Worm (Caenorhabditis elegans) whole organism, mixed stage, embryonic: ENCODE results near the gene F13H8.11.
A peak's percentile ranks its signal among the peaks of the same experiment; 100 is the strongest.

Source experiments
- M03D4.4 ChIP-seq: sonication (generic microtip); optimal IDR thresholded peaks from 2 replicates; lab custom pipeline; 2017; ENCODE audit warnings: mild to moderate bottlenecking, missing genetic modification characterization, missing compliant biosample characterization
- bed-3 ChIP-seq: fragments of 200-800 bp; sonication (Bioruptor generic); optimal IDR thresholded peaks from 3 replicates; lab custom pipeline; 2018; ENCODE audit warnings: mild to moderate bottlenecking, missing genetic modification characterization, moderate library complexity, missing compliant biosample characterization
- blmp-1 ChIP-seq: fragments of 150-350 bp; optimal IDR thresholded peaks from 2 replicates; lab custom pipeline; 2014; ENCODE audit warnings: missing biosample characterization, missing genetic modification characterization
- ceh-39 ChIP-seq: fragments of 150-350 bp; optimal IDR thresholded peaks from 2 replicates; lab custom pipeline; 2014; ENCODE audit warnings: missing biosample characterization, missing genetic modification characterization
- ceh-43 ChIP-seq: fragments of 200-800 bp; sonication (Bioruptor generic); optimal IDR thresholded peaks from 2 replicates; lab custom pipeline; 2018; ENCODE audit warnings: mild to moderate bottlenecking, missing genetic modification characterization, moderate library complexity, missing compliant biosample characterization
- ceh-83 ChIP-seq: fragments of 200-800 bp; sonication (Bioruptor generic); optimal IDR thresholded peaks from 2 replicates; lab custom pipeline; 2018; ENCODE audit warnings: mild to moderate bottlenecking, missing genetic modification characterization, missing compliant biosample characterization
- ces-1 ChIP-seq: fragments of 150-350 bp; optimal IDR thresholded peaks from 2 replicates; lab custom pipeline; 2014; ENCODE audit warnings: missing biosample characterization, missing genetic modification reagents, missing genetic modification characterization
- cnd-1 ChIP-seq: fragments of 200-800 bp; sonication (Bioruptor generic); optimal IDR thresholded peaks from 2 replicates; lab custom pipeline; 2018; ENCODE audit warnings: mild to moderate bottlenecking, missing genetic modification characterization, missing compliant biosample characterization
- drap-1 ChIP-seq: fragments of 200-800 bp; sonication (Bioruptor generic); optimal IDR thresholded peaks from 3 replicates; lab custom pipeline; 2018; ENCODE audit warnings: mild to moderate bottlenecking, missing genetic modification characterization, missing compliant biosample characterization
- elt-1 ChIP-seq: sonication (generic microtip); optimal IDR thresholded peaks from 2 replicates; lab custom pipeline; 2017; ENCODE audit warnings: missing genetic modification characterization, mild to moderate bottlenecking, missing compliant biosample characterization, antibody characterized with exemption, moderate library complexity, borderline replicate concordance; ENCODE audit not compliant: insufficient read depth
- elt-3 ChIP-seq: fragments of 150-350 bp; optimal IDR thresholded peaks from 2 replicates; lab custom pipeline; 2014; ENCODE audit warnings: missing biosample characterization, missing genetic modification characterization
- flh-1 ChIP-seq: fragments of 200-800 bp; sonication (Bioruptor generic); optimal IDR thresholded peaks from 2 replicates; lab custom pipeline; 2018; ENCODE audit warnings: mild to moderate bottlenecking, missing genetic modification characterization, moderate library complexity, missing compliant biosample characterization
- hlh-1 ChIP-seq: fragments of 150-350 bp; optimal IDR thresholded peaks from 2 replicates; lab custom pipeline; 2014; ENCODE audit warnings: missing biosample characterization, missing genetic modification reagents, missing genetic modification characterization
- lin-13 ChIP-seq: fragments of 150-350 bp; optimal IDR thresholded peaks from 2 replicates; lab custom pipeline; 2014; ENCODE audit warnings: missing biosample characterization, missing genetic modification characterization
- lin-32 ChIP-seq: fragments of 200-800 bp; sonication (Bioruptor generic); optimal IDR thresholded peaks from 2 replicates; lab custom pipeline; 2018; ENCODE audit warnings: mild to moderate bottlenecking, missing genetic modification characterization, missing compliant biosample characterization
- lsy-2 ChIP-seq: fragments of 150-350 bp; optimal IDR thresholded peaks from 2 replicates; lab custom pipeline; 2014; ENCODE audit warnings: missing biosample characterization, missing genetic modification characterization
- mab-5 ChIP-seq: fragments of 150-350 bp; optimal IDR thresholded peaks from 2 replicates; lab custom pipeline; 2014; ENCODE audit warnings: missing biosample characterization, missing genetic modification characterization
- mep-1 ChIP-seq: fragments of 150-350 bp; optimal IDR thresholded peaks from 2 replicates; lab custom pipeline; 2017; ENCODE audit warnings: missing biosample characterization, missing genetic modification reagents, missing genetic modification characterization, inconsistent platforms
- mls-2 ChIP-seq: sonication (generic microtip); optimal IDR thresholded peaks from 2 replicates; lab custom pipeline; 2016; ENCODE audit warnings: mild to moderate bottlenecking, missing genetic modification characterization, moderate library complexity, missing compliant biosample characterization
- nhr-12 ChIP-seq: fragments of 150-350 bp; optimal IDR thresholded peaks from 2 replicates; lab custom pipeline; 2014; ENCODE audit warnings: missing biosample characterization, missing genetic modification characterization
- nhr-2 ChIP-seq: fragments of 150-350 bp; optimal IDR thresholded peaks from 2 replicates; lab custom pipeline; 2014; ENCODE audit warnings: missing biosample characterization, missing genetic modification characterization
- nhr-237 ChIP-seq: fragments of 150-350 bp; optimal IDR thresholded peaks from 2 replicates; lab custom pipeline; 2014; ENCODE audit warnings: missing biosample characterization, missing genetic modification characterization
- nhr-76 ChIP-seq: sonication (generic microtip); optimal IDR thresholded peaks from 2 replicates; lab custom pipeline; 2017; ENCODE audit warnings: missing biosample characterization, missing genetic modification characterization
- pha-4 ChIP-seq: fragments of 150-350 bp; optimal IDR thresholded peaks from 2 replicates; lab custom pipeline; 2018; ENCODE audit warnings: missing biosample characterization, missing genetic modification reagents, missing genetic modification characterization
- sem-2 ChIP-seq: fragments of 200-800 bp; sonication (Bioruptor generic); optimal IDR thresholded peaks from 2 replicates; lab custom pipeline; 2018; ENCODE audit warnings: mild to moderate bottlenecking, missing genetic modification characterization, missing compliant biosample characterization
- snpc-4 ChIP-seq: fragments of 150-350 bp; optimal IDR thresholded peaks from 2 replicates; lab custom pipeline; 2014; ENCODE audit warnings: missing biosample characterization, missing genetic modification characterization
- sptf-1 ChIP-seq: sonication (generic microtip); optimal IDR thresholded peaks from 2 replicates; lab custom pipeline; 2017; ENCODE audit warnings: mild to moderate bottlenecking, missing genetic modification characterization, moderate library complexity, missing compliant biosample characterization
- tbx-8 ChIP-seq: fragments of 200-800 bp; sonication (Bioruptor generic); optimal IDR thresholded peaks from 2 replicates; lab custom pipeline; 2018; ENCODE audit warnings: mild to moderate bottlenecking, missing genetic modification characterization, moderate library complexity, missing compliant biosample characterization
- unc-120 ChIP-seq: sonication (generic microtip); optimal IDR thresholded peaks from 2 replicates; lab custom pipeline; 2017; ENCODE audit warnings: missing genetic modification characterization, missing compliant biosample characterization; ENCODE audit not compliant: poor library complexity, severe bottlenecking
- unc-39 ChIP-seq: fragments of 150-350 bp; optimal IDR thresholded peaks from 2 replicates; lab custom pipeline; 2014; ENCODE audit warnings: missing biosample characterization, missing genetic modification characterization
- unc-62 ChIP-seq: fragments of 150-350 bp; optimal IDR thresholded peaks from 2 replicates; lab custom pipeline; 2014; ENCODE audit warnings: missing biosample characterization, missing genetic modification reagents, missing genetic modification characterization
- zip-8 ChIP-seq: fragments of 150-350 bp; optimal IDR thresholded peaks from 2 replicates; lab custom pipeline; 2014; ENCODE audit warnings: missing biosample characterization, missing genetic modification characterization
- ztf-11 ChIP-seq: fragments of 150-350 bp; optimal IDR thresholded peaks from 2 replicates; lab custom pipeline; 2014; ENCODE audit warnings: missing biosample characterization, missing genetic modification characterization

F13H8.11 gene

DNA sequence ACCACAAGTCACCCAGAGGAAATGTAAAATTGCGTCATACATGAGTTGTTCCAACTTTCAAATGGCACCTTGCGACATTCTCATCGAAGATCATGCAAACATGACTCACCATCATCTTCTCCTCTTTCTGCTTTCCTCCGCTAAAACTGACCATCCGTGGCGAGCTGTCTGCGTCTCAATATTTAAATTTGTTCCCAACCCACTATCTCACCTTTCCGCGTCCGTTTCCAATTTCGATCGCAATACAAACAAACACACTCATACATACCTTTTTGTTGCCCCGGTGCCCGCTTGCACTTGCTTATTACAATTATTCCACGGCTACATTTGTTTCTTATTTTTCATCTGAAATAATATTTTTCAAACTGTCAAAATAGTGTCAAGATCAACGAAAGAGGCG, 863 bp upstream of the F13H8.11 start, which contains the start of gene nmgp-1:
TSS of gene nmgp-1 (plus strand) at position 174 of the 400 bp plus-strand sequence.
- TF ChIP-seq nhr-237 (no peak), zip-8 (peak; percentile 35), pha-4 (tag; lab: Kevin White, UChicago) (peak; percentile 13), lin-32 (GFP tag; lab: Kevin White, UChicago) (no peak), hlh-1 (tag; lab: Kevin White, UChicago) (no peak)

DNA sequence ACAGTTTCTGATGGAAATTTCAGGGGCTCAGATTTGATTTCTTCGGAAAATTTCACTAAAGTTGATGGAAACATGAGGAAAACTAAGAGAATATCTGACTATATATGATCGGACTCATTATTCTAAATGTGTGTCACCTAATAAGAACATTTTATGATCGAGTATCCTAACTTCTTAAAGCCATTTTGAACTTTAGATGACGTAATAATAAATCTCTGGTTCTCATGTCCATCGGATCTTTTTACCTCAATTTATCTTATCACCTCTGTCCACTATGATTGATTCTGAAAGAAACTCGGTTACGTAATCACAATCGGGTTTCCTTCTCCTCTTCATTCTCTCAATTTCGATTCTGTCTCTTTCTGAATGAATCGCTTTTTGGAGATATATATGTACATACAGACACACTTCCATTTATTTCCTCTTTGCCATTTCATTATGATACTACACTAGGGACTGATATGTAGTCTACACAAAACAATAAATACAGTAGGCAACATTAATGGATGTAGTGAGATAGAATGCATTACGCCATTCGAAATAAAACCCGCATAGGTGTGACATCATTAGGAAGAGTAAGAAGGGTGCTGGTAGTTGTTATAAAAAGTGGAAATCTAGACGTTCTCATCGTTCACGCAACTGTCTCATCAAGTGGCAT, 2.5 kb downstream of the F13H8.11 start:
- TF ChIP-seq zip-8, result peak; percentile 98
- TF ChIP-seq nhr-12 (tag; lab: Kevin White, UChicago), result no peak
- TF ChIP-seq, all 35 proteins: peak for 1

DNA sequence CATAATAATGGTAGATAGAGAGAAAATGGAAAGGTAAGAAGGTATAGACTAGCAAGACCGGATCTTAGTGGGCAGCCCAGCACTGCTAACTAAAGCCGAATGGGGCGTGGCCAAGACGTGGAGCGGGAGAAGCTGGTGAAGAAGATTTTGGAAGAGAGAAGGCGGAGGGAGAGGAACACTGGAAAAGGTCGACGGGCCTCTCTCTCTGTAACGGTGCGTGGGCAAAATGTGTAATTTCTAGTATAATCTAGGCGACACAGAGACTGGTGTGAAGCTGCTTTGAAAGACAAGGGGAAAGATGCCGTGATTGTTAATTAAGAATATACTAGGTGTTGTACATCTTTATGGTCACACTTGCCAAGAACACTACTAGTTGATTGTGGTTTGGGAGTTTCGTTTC, 3.8 kb downstream of the F13H8.11 start, which contains the start of gene F13H8.5:
TSS of gene F13H8.5 (minus strand) at position 101 of the 400 bp plus-strand sequence.
- TF ChIP-seq ceh-83 (GFP tag; lab: Kevin White, UChicago) (no peak), lsy-2 (tag; lab: Kevin White, UChicago) (no peak), flh-1 (GFP tag; lab: Kevin White, UChicago) (no peak)

DNA sequence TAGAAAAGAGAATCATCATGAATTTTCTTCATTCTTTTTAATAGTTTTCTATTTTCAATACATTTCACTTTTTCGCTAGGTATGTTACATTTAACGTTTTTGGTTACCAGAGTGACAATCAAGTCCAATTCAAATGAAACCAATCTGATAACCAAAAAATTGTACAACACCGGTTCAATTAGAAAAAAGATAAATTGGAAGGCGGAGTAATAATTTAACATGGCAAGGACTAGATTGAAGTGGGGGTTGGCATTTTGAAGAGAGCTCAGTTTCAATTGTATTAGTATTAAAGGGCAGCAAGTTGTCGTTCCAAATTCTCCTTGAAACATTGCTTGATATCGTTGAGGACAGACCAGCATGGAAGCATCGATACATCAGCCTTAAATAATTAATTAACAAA, 7.1 kb downstream of the F13H8.11 start:
- TF ChIP-seq ceh-83 (GFP tag; lab: Kevin White, UChicago) (no peak), mep-1 (tag; lab: Kevin White, UChicago) (no peak), hlh-1 (tag; lab: Kevin White, UChicago) (no peak), ceh-39 (no peak), ztf-11 (no peak), nhr-76 (no peak), M03D4.4 (no peak), mls-2 (no peak), lin-32 (GFP tag; lab: Kevin White, UChicago) (no peak), pha-4 (tag; lab: Kevin White, UChicago) (no peak), bed-3 (GFP tag; lab: Kevin White, UChicago) (no peak), cnd-1 (tag; lab: Kevin White, UChicago) (no peak), mab-5 (tag; lab: Kevin White, UChicago) (no peak), nhr-237 (no peak), nhr-2 (tag; lab: Kevin White, UChicago) (no peak), snpc-4 (no peak), blmp-1 (tag; lab: Kevin White, UChicago) (no peak), drap-1 (GFP tag; lab: Kevin White, UChicago) (no peak)

DNA sequence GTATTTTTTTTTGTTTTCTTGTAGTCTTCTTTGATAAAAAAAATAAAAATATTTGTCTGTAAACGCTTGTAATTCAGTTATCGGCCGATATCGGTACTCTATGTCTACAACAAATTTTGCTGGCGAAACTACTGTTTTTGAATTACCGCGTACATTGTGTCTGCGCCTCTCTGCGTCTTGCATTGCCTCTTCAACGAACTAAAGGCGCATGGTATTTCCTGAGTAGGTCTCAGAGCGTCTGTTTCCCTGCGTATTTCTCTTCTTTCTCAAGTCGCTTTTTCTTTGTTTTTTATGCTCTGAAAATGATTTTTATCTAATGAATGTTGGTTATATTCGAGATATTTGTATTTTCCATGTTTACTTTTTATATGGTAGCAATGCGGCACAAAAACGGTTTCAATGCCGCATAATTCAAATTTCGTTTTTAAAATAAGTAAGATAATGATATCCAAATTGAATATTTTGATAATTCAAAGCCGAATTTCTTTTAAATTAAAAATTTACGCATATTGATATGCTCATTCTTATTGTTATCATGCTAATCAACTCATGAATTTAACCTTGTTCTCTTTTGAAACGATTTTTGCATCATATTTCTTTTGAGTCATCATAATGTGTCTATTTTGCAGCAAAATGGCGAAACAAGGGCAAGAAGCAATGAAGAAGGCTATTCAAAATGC, 8.9 kb downstream of the F13H8.11 start, which contains the start of gene phb-2:
TSS of gene phb-2 (plus strand) at position 630 of the 680 bp plus-strand sequence.
- no peak for TF ChIP-seq elt-1 (tag; lab: Kevin White, UChicago)
- peak; percentile 56 for TF ChIP-seq hlh-1 (tag; lab: Kevin White, UChicago)
- peak; percentile 81 for TF ChIP-seq nhr-237
- no peak for TF ChIP-seq nhr-76
- TF ChIP-seq nhr-12 (tag; lab: Kevin White, UChicago), result no peak
- TF ChIP-seq unc-120 (tag; lab: Kevin White, UChicago), result peak; percentile 60
- TF ChIP-seq unc-62, result peak; percentile 32
- TF ChIP-seq sptf-1 (tag; lab: Kevin White, UChicago), result peak; percentile 37
- TF ChIP-seq nhr-2 (tag; lab: Kevin White, UChicago), result peak; percentile 11
- peak; percentile 24 for TF ChIP-seq ces-1
- peak; percentile 81 for TF ChIP-seq lsy-2 (tag; lab: Kevin White, UChicago)
- TF ChIP-seq mep-1 (tag; lab: Kevin White, UChicago), result peak; percentile 81
- TF ChIP-seq M03D4.4, result no peak
- no peak for TF ChIP-seq lin-32 (GFP tag; lab: Kevin White, UChicago)
- peak; percentile 92 for TF ChIP-seq pha-4 (tag; lab: Kevin White, UChicago)
- peak; percentile 20 for TF ChIP-seq ceh-39

DNA sequence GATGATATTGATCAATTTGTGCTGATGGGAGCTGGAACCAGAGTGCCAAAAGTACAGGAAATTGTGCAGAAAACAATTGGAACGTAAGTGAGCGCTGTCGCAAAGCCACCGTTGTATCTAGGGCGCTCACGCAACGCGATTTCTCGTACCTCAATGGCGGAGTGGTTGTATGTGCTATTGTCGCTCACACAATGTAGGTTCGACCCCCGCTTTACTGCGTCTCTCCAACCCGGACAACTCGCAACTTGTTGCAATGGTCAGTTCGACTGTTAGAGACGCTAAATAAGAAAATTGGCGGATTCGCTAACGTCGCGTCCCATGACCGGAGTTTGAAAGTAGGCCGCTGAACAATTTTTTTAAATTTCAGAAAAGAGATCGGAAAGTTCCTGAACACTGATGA, 11.3 kb downstream of the F13H8.11 start:
- TF ChIP-seq mls-2 (peak; percentile 91), sptf-1 (tag; lab: Kevin White, UChicago) (peak; percentile 92), blmp-1 (tag; lab: Kevin White, UChicago) (no peak), M03D4.4 (peak; percentile 88), ceh-39 (no peak), unc-62 (no peak), ceh-83 (GFP tag; lab: Kevin White, UChicago) (peak; percentile 93), mep-1 (tag; lab: Kevin White, UChicago) (peak; percentile 23), lsy-2 (tag; lab: Kevin White, UChicago) (no peak), mab-5 (tag; lab: Kevin White, UChicago) (no peak), ceh-43 (peak; percentile 74), unc-120 (tag; lab: Kevin White, UChicago) (peak; percentile 82), drap-1 (GFP tag; lab: Kevin White, UChicago) (peak; percentile 88), snpc-4 (no peak), lin-13 (tag; lab: Kevin White, UChicago) (peak; percentile 50), flh-1 (GFP tag; lab: Kevin White, UChicago) (no peak), nhr-76 (no peak), ces-1 (no peak), unc-39 (tag; lab: Kevin White, UChicago) (peak; percentile 35), elt-3 (tag; lab: Kevin White, UChicago) (no peak), cnd-1 (tag; lab: Kevin White, UChicago) (peak; percentile 90), pha-4 (tag; lab: Kevin White, UChicago) (peak; percentile 65), elt-1 (tag; lab: Kevin White, UChicago) (no peak), sem-2 (GFP tag; lab: Kevin White, UChicago) (peak; percentile 85), zip-8 (no peak), tbx-8 (GFP tag; lab: Kevin White, UChicago) (peak; percentile 91)
